Fruit fly (Drosophila melanogaster): ENCODE results near the gene CG17169.

Gene CG17169

dm6 chrX:23096117-23096817 is 11.8 kb downstream of the CG17169 start, which contains the start of gene CG17162:
CG17162 (minus strand) TSS chrX:23096735.
- TF ChIP-seq psq (optimal IDR thresholded peaks at IDR 0.05): no peak
- no peak for TF ChIP-seq pan (optimal IDR thresholded peaks at IDR 0.05)
- no peak for TF ChIP-seq EcR (GFP tag; optimal IDR thresholded peaks at IDR 0.05)
- TF ChIP-seq Dll (optimal IDR thresholded peaks at IDR 0.05): no peak
- no peak for TF ChIP-seq usp (GFP tag; optimal IDR thresholded peaks at IDR 0.05)
- no peak for TF ChIP-seq CG8478 (optimal IDR thresholded peaks at IDR 0.05)

dm6 chrX:23096818-23097129 is 12.3 kb downstream of the CG17169 start:
- no peak for TF ChIP-seq usp (GFP tag; optimal IDR thresholded peaks at IDR 0.05)
- TF ChIP-seq pan (optimal IDR thresholded peaks at IDR 0.05): no peak
- no peak for TF ChIP-seq psq (optimal IDR thresholded peaks at IDR 0.05)
- TF ChIP-seq EcR (GFP tag; optimal IDR thresholded peaks at IDR 0.05): no peak
- TF ChIP-seq Dll (optimal IDR thresholded peaks at IDR 0.05): no peak
- TF ChIP-seq CG8478 (optimal IDR thresholded peaks at IDR 0.05): no peak

DNA sequence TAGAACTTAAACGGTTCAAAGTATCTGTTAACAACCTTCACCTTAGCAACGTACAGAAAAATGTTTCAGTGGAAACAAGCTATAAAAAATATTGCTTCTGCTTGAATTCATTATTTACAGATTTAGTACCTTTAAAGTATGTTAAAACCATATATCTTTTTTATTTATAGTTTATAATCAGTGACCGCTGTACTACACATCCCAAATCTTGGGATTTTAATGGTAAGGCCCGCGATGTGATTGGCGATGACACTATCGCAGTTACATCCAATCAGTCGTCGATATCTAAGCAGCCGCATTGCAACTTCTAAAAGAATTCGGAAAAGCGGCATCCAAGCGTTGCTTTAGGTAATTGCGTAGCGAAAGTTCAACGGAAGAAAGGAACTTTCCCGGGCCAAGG is 12.8 kb downstream of the CG17169 start:
- TF ChIP-seq Dll (optimal IDR thresholded peaks at IDR 0.05): no peak
- no peak for TF ChIP-seq psq (optimal IDR thresholded peaks at IDR 0.05)
- no peak for TF ChIP-seq CG8478 (optimal IDR thresholded peaks at IDR 0.05)
- TF ChIP-seq EcR (GFP tag; optimal IDR thresholded peaks at IDR 0.05): no peak
- no peak for TF ChIP-seq usp (GFP tag; optimal IDR thresholded peaks at IDR 0.05)
- TF ChIP-seq pan (optimal IDR thresholded peaks at IDR 0.05): no peak

DNA sequence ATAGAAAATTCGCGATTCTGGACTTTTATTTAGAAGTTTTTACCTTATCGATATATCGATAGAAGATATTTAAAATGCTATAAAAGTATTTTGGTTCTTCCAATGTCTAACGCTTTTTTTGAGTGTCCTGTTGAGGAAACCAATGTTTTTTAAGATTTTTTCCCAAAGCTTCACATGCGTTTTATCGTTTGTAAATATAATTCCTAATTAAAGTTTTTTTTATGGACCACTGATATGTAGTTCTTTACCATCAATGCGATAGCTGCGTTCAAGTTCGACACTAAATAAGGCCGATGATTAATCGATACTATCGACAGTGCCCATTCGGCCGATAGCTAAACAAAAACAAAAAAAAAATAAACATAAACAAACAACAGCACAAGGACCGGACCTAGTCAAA is 21.2 kb downstream of the CG17169 start, which contains the start of gene ATbp:
ATbp (plus strand) TSS at position 312 of the 400 bp plus-strand sequence.
- no peak for TF ChIP-seq CG8478 (optimal IDR thresholded peaks at IDR 0.05)

All from whole organism.